Worm (Caenorhabditis elegans): Measurements from ENCODE around the gene ufm-1.

- TF ChIP-seq flt-1 (GFP tag; IDR thresholded peaks at IDR 0.05), result no peak
- TF ChIP-seq F13C5.2 (tag; optimal IDR thresholded peaks at IDR 0.05), result no peak
- no peak for TF ChIP-seq ets-7 (tag; optimal IDR thresholded peaks at IDR 0.05)
- no peak for TF ChIP-seq hmbx-1 (tag; optimal IDR thresholded peaks at IDR 0.05)
- no peak for TF ChIP-seq aly-1 (tag; optimal IDR thresholded peaks at IDR 0.05)
- no peak for TF ChIP-seq hmg-4 (GFP tag; optimal IDR thresholded peaks at IDR 0.05)
- TF ChIP-seq ama-1 (optimal IDR thresholded peaks at IDR 0.05), result no peak
- TF ChIP-seq sea-1 (GFP tag; conservative IDR thresholded peaks at IDR 0.05), result no peak
- TF ChIP-seq tbx-11 (GFP tag; IDR thresholded peaks at IDR 0.05), result no peak
- no peak for TF ChIP-seq pes-1 (GFP tag; IDR thresholded peaks at IDR 0.05)
- TF ChIP-seq B0310.2 (tag; optimal IDR thresholded peaks at IDR 0.05), result no peak
- TF ChIP-seq tra-4 (tag; optimal IDR thresholded peaks at IDR 0.05), result no peak
- TF ChIP-seq ceh-36 (tag; optimal IDR thresholded peaks at IDR 0.05), result no peak
These were observed 43.0 kb upstream of the ufm-1 start for ce11 chrIII:7815571-7816348.

Measured in whole organism, early embryonic.